Worm (Caenorhabditis elegans): ENCODE data around the gene C16C8.7.
A peak's percentile ranks its signal among the peaks of the same experiment; 100 is the strongest.

C16C8.7 gene

ce11 chrII:3460048-3460447, at the start of gene C16C8.7:
Gene C16C8.7 (minus strand): TSS chrII:3460148.
- TF ChIP-seq hlh-11 (tag; optimal IDR thresholded peaks at IDR 0.05) = no peak

DNA sequence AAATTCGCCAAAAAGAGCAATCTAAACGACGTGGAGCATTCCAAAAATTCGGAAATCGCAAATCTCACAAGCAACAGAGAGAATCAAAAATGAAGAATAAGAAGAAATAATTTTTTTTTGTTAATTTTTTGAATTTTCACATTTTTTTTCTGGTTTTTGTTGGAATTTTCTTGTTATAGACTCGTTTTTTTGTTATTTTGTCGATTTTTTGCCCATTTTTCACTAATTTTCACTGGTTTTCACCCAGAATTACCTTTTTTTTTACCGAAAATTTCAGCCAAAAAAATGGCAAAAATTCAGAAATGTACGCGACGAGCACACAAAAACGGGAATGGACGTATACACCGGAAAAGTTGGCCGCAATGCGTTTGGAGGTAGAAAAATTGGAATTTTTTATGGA, 44.8 kb upstream of the C16C8.7 start, which contains the start of gene cyh-1:
Gene cyh-1 (plus strand): TSS at position 301 of the 400 bp plus-strand sequence.
- TF ChIP-seq zfp-3 (GFP tag; conservative IDR thresholded peaks at IDR 0.05) (no peak), T26A8.4 (GFP tag; IDR thresholded peaks at IDR 0.05) (no peak), F10B5.3 (tag; optimal IDR thresholded peaks at IDR 0.05) (no peak), lin-29 (GFP tag; IDR thresholded peaks at IDR 0.05) (no peak), Y75B8A.6 (GFP tag; IDR thresholded peaks at IDR 0.05) (no peak), lin-38 (GFP tag; IDR thresholded peaks at IDR 0.05) (0 out of 2 replicates have a peak, but pooled peaks have one; percentile 15)

DNA sequence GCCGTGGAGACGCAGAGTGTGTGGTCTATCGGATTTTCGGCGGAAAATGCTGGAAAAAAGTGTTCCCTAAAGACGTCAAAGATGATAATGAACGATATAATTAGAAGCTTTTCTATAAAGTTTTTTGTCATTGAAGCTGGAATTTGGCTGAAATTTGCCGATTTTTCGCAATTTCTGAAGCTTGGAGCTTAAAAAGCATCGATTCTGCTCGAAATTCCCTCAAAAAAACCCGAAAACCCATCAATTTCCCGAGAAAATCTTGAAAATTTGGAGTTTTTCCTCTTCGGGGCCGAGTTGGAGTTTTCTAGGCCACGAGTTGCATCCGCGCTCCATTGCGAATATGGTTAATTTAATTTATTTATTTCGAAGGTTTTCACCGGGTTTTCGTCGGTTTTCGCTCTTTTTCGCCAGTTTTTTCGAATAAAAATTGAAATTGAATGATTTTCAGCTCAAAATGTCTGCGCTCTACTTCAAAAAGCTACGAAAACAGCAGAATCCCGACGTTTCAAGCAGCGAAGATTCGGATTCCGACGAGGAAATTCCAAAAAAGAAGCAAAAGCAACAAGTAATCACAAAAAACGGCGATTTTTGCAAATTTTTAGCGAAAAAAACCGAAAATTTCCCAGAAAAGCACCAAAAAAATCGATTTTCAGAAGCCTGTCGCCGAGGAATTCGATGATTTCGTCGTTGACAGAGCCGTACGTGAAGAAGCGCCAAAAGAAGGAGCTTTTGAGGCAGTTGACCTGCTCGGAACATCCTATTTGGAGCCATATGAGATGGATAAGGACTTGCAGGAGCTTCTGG, 42.8 kb upstream of the C16C8.7 start, which contains the start of the genes col-71 and Y49F6B.2:
Gene col-71 (minus strand): TSS at position 51 of the 804 bp plus-strand sequence.
Gene Y49F6B.2 (plus strand): TSS at position 449 of the 804 bp plus-strand sequence.
- peak; percentile 64; the same call in 1 of the 2 replicates for TF ChIP-seq dmd-9 (GFP tag; IDR thresholded peaks at IDR 0.05)
- TF ChIP-seq dmd-6 (GFP tag; IDR thresholded peaks at IDR 0.05) = peak; percentile 45
- TF ChIP-seq zip-2 (tag; optimal IDR thresholded peaks at IDR 0.05) = no peak
- no peak for TF ChIP-seq madf-5 (GFP tag; IDR thresholded peaks at IDR 0.05)
- TF ChIP-seq nhr-28 (tag; optimal IDR thresholded peaks at IDR 0.05) = peak; percentile 19
- peak; percentile 91 for TF ChIP-seq unc-130 (GFP tag; optimal IDR thresholded peaks at IDR 0.05)
- peak in 1 of 2 experiments; percentile 97 for TF ChIP-seq unc-62 (GFP tag; optimal IDR thresholded peaks at IDR 0.05 in 1 of 2)
- no peak for TF ChIP-seq unc-62 (tag; optimal IDR thresholded peaks at IDR 0.05)
- 0 out of 2 replicates have a peak, but pooled peaks have one; percentile 52 for TF ChIP-seq D1046.2 (GFP tag; IDR thresholded peaks at IDR 0.05)
- TF ChIP-seq nhr-6 (tag; optimal IDR thresholded peaks at IDR 0.05) = peak; percentile 45
- no peak for TF ChIP-seq unc-39 (tag; optimal IDR thresholded peaks at IDR 0.05)
- peak in 1 of 2 experiments; percentile 85 for TF ChIP-seq lsy-2 (tag; optimal IDR thresholded peaks at IDR 0.05)
- TF ChIP-seq ceh-28 (tag; optimal IDR thresholded peaks at IDR 0.05) = no peak
- no peak for TF ChIP-seq mxl-2 (GFP tag; conservative IDR thresholded peaks at IDR 0.05)
- TF ChIP-seq fos-1 (tag; optimal IDR thresholded peaks at IDR 0.05) = no peak
- peak; percentile 42; the same call in 1 of the 2 replicates for TF ChIP-seq zfp-3 (GFP tag; conservative IDR thresholded peaks at IDR 0.05)
- TF ChIP-seq sdz-12 (GFP tag; optimal IDR thresholded peaks at IDR 0.05) = no peak
- no peak for TF ChIP-seq nhr-237 (tag; optimal IDR thresholded peaks at IDR 0.05)
- TF ChIP-seq rbr-2 (tag; optimal IDR thresholded peaks at IDR 0.05) = peak; percentile 78
- no peak for TF ChIP-seq daf-8 (GFP tag; IDR thresholded peaks at IDR 0.05)
- TF ChIP-seq lin-29 (GFP tag; IDR thresholded peaks at IDR 0.05) = no peak
- peak; percentile 72 for TF ChIP-seq ZK337.2 (GFP tag; IDR thresholded peaks at IDR 0.05)
- peak; percentile 70 for TF ChIP-seq dpl-1 (GFP tag; optimal IDR thresholded peaks at IDR 0.05)
- TF ChIP-seq mes-2 (tag; optimal IDR thresholded peaks at IDR 0.05; ENCODE audit: poor library complexity, severe bottlenecking) = peak; percentile 99
- TF ChIP-seq pha-4 (GFP tag; IDR thresholded peaks at IDR 0.05) = 0 out of 2 replicates have a peak, but pooled peaks have one; percentile 18
- TF ChIP-seq pha-4 (tag; optimal IDR thresholded peaks at IDR 0.05) = no peak
- peak; percentile 65 for TF ChIP-seq mep-1 (tag; optimal IDR thresholded peaks at IDR 0.05)
- TF ChIP-seq ceh-44 (GFP tag; IDR thresholded peaks at IDR 0.05) = peak; percentile 48; the same call in 1 of the 2 replicates
- no peak for TF ChIP-seq mxl-3 (GFP tag; optimal IDR thresholded peaks at IDR 0.05)
- 0 out of 2 replicates have a peak, but pooled peaks have one; percentile 30 for TF ChIP-seq php-3 (GFP tag; IDR thresholded peaks at IDR 0.05)
- TF ChIP-seq lin-13 (GFP tag; optimal IDR thresholded peaks at IDR 0.05) = peak; percentile 70
- peak; percentile 15 for TF ChIP-seq hlh-11 (tag; optimal IDR thresholded peaks at IDR 0.05)
- TF ChIP-seq nhr-42 (GFP tag; IDR thresholded peaks at IDR 0.05) = no peak
- TF ChIP-seq hmg-1.1 (GFP tag; IDR thresholded peaks at IDR 0.05) = 0 out of 2 replicates have a peak, but pooled peaks have one; percentile 36
- peak; percentile 85 for TF ChIP-seq Y48G9A.11 (GFP tag; IDR thresholded peaks at IDR 0.05)
- 0 out of 2 replicates have a peak, but pooled peaks have one; percentile 49 for TF ChIP-seq ctbp-1 (GFP tag; IDR thresholded peaks at IDR 0.05)
- peak; percentile 67 for TF ChIP-seq duxl-1 (tag; optimal IDR thresholded peaks at IDR 0.05; ENCODE audit: poor library complexity)
- TF ChIP-seq ztf-7 (tag; optimal IDR thresholded peaks at IDR 0.05) = no peak
- no peak for TF ChIP-seq daf-16 (GFP tag; optimal IDR thresholded peaks at IDR 0.05)
- TF ChIP-seq daf-16 (tag; optimal IDR thresholded peaks at IDR 0.05) = peak; percentile 12
- TF ChIP-seq lin-15B (tag; optimal IDR thresholded peaks at IDR 0.05) = peak; percentile 40

All from whole organism, L4 larva.